Fruit fly (Drosophila melanogaster) whole organism, wandering third instar larva: ENCODE measurements around the gene Glys.

ENCODE experiments used
- GATAd ChIP-seq: sonication (Bioruptor generic); optimal IDR thresholded peaks from 2 replicates; lab custom pipeline; 2016; ENCODE audit warnings: missing biosample characterization, missing genetic modification characterization
- OdsH ChIP-seq: fragments of 200-800 bp; sonication (Bioruptor generic); optimal IDR thresholded peaks from 2 replicates; lab custom pipeline; 2016; ENCODE audit warnings: missing biosample characterization, mild to moderate bottlenecking, missing genetic modification characterization
- pan ChIP-seq: fragments of >200 bp; optimal IDR thresholded peaks from 2 replicates; lab custom pipeline; 2017
- sage ChIP-seq: fragments of 200-800 bp; sonication (Bioruptor generic); optimal IDR thresholded peaks from 2 replicates; lab custom pipeline; 2016; ENCODE audit warnings: missing biosample characterization, mild to moderate bottlenecking, missing genetic modification characterization

DNA sequence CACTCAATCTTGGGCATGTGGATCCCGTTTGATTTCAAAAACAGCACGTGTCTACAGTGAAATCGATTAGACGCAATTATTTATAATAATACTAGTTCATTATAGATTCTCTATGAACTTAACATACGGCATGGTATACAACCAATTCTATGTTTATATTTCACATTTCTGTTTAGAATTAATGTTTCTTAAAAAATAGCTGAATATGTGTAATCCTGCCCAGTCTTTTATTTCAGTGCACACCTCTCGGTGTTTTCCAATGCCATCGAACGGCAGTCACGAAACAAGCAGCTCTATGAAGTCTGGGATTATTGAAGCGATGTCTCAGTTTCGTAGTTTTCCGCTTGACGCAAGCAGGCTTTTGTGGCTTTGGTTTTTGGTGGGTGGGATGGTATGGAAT, 29.6 kb downstream of the Glys start:
- no peak for TF ChIP-seq sage (GFP tag; lab: Kevin White, UChicago)
- TF ChIP-seq OdsH = no peak
- TF ChIP-seq pan = no peak
- TF ChIP-seq GATAd (GFP tag; lab: Kevin White, UChicago) = no peak
